Fruit fly (Drosophila melanogaster) Kc167 (cell line): ENCODE data around the gene CG10337.

Experiments
- Sin3A ChIP-seq: fragments of >200 bp; optimal IDR thresholded peaks from 2 replicates; lab custom pipeline; 2018; ENCODE audit warnings: missing external identifiers
- h ChIP-seq: fragments of >200 bp; optimal IDR thresholded peaks from 3 replicates; lab custom pipeline; 2018; ENCODE audit warnings: missing external identifiers
- psq ChIP-seq: fragments of >200 bp; optimal IDR thresholded peaks from 2 replicates; lab custom pipeline; 2017; ENCODE audit warnings: missing external identifiers

dm6 chr2L:19535234-19535633 lies 11.5 kb downstream of the CG10337 start, which contains the start of gene CG31697:
- TF ChIP-seq psq = no peak
- TF ChIP-seq Sin3A (lab: Kevin White, UChicago) = no peak
- no peak for TF ChIP-seq h
